Worm (Caenorhabditis elegans): ENCODE measurements around the gene F09C6.15.
"Not testable (repeated sequence)": the region's sequence is repeated elsewhere in the genome, so short reads cannot be mapped to it uniquely, and the experiment has no call there.

F09C6.15 gene

DNA sequence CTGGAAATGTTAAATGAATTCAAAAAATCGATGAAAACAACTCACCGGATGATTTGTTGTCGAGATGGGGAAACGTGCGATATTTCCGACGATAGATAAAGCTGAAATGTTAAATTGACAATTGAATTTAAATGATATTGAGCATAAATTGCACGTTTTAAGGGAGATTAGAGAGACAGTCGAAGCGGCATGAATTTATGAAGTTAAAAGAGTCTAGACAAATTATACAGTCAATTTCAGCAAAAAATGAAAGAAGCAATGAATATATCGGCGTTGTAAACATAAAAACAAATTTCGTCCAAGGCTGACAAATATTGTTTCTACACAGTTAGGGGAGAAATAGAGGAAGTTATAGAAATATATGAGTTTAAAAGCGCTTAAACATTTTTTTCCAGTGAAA is 33.8 kb downstream of the F09C6.15 start, which contains the start of gene Y102A5C.36:
Y102A5C.36 (minus strand) TSS at position 101 of the 400 bp plus-strand sequence.
- TF ChIP-seq mef-2 (tag; optimal IDR thresholded peaks at IDR 0.05) = no peak

DNA sequence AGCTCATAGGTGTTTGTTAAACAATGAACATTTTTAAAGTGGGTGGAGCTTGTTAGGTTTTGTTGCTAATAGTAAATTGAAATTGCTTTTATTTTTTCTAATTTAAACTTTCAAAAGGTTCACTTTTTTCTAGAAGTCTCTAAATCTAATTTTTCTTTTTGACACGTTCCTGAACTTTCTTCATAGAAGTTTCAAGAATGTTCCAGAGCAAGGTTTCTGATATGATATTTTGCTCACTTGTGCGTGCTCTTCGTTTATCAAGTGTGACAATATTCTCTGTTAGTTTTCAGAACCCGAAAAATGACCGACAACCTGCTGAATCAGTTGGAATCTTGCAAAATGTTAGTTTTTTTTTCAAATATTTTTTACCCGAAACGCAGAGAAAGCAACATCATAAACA is 45.2 kb downstream of the F09C6.15 start, which contains the start of gene fbxa-148:
fbxa-148 (plus strand) TSS at position 301 of the 400 bp plus-strand sequence.
- TF ChIP-seq nhr-71, ceh-90, dsc-1 (tag; optimal IDR thresholded peaks at IDR 0.05): not testable (repeated sequence)

Data from whole organism, L1 larva.